Worm (Caenorhabditis elegans) whole organism, young adult: Measurements from ENCODE around the gene C23H3.9.

Source experiments
- F49E8.2 ChIP-seq: sonication (generic microtip); optimal IDR thresholded peaks from 3 replicates; lab custom pipeline; 2017; ENCODE audit warnings: missing genetic modification characterization, mild to moderate bottlenecking, missing compliant biosample characterization, antibody characterized with exemption, moderate library complexity; ENCODE audit not compliant: insufficient read depth
- Y95B8A.8 ChIP-seq: fragments of 200-800 bp; sonication (Bioruptor generic); IDR thresholded peaks from 2 replicates; pipeline ENCODE4 v1.3.6; 2022; ENCODE audit warnings: missing genetic modification reagents, missing genetic modification characterization, missing compliant biosample characterization
- ama-1 ChIP-seq, 3 experiments: fragments of 150-350 bp in 1 of 3; sonication (generic microtip) in 2 of 3; optimal IDR thresholded peaks; 2 replicates each; lab custom pipeline; 2014 to 2018; ENCODE audit warnings: missing biosample characterization in 2 of 3, missing genetic modification characterization in 2 of 3, missing genetic modification reagents in 2 of 3
- bed-1 ChIP-seq: fragments of 200-800 bp; sonication (Bioruptor generic); IDR thresholded peaks from 2 replicates; pipeline ENCODE4 v1.3.6; 2022; ENCODE audit warnings: missing genetic modification reagents, missing genetic modification characterization, missing compliant biosample characterization
- ccch-3 ChIP-seq: fragments of 200-800 bp; sonication (Bioruptor generic); optimal IDR thresholded peaks from 2 replicates; lab custom pipeline; 2018; ENCODE audit warnings: mild to moderate bottlenecking, missing genetic modification characterization, missing compliant biosample characterization
- cebp-2 ChIP-seq: fragments of 200-800 bp; sonication (Bioruptor generic); IDR thresholded peaks from 2 replicates; pipeline ENCODE4 v1.3.6; 2022; ENCODE audit warnings: missing genetic modification characterization, missing compliant biosample characterization
- die-1 ChIP-seq: sonication (generic microtip); optimal IDR thresholded peaks from 2 replicates; lab custom pipeline; 2016; ENCODE audit warnings: missing genotype, mild to moderate bottlenecking, missing genetic modification characterization, missing compliant biosample characterization
- egl-18 ChIP-seq: fragments of 200-800 bp; sonication (Bioruptor generic); IDR thresholded peaks from 2 replicates; pipeline ENCODE4 v1.3.6; 2022; ENCODE audit warnings: missing genetic modification reagents, missing genetic modification characterization, missing compliant biosample characterization
- sea-2 ChIP-seq: fragments of 200-800 bp; sonication (Bioruptor generic); IDR thresholded peaks from 2 replicates; pipeline ENCODE4 v1.3.6; 2022; ENCODE audit warnings: missing genetic modification characterization, missing compliant biosample characterization

- TF ChIP-seq cebp-2 (GFP tag; lab: Robert Waterston, UW) = no peak
- no peak for TF ChIP-seq egl-18 (GFP tag; lab: Robert Waterston, UW)
- TF ChIP-seq F49E8.2 = no peak
- TF ChIP-seq ccch-3 = no peak
- no peak for TF ChIP-seq Y95B8A.8 (GFP tag; lab: Robert Waterston, UW)
- TF ChIP-seq die-1 (tag; lab: Kevin White, UChicago) = no peak
- TF ChIP-seq bed-1 = no peak
- TF ChIP-seq ama-1 (optimal IDR thresholded peaks at IDR 0.05; lab: Kevin White, UChicago) = no peak
- TF ChIP-seq ama-1 (GFP tag; optimal IDR thresholded peaks at IDR 0.05; lab: Kevin White, UChicago) = no peak
- TF ChIP-seq sea-2 (GFP tag; lab: Robert Waterston, UW) = no peak
Measured at ce11 chrII:68757-69156, 10.3 kb downstream of the C23H3.9 start.
